Fruit fly (Drosophila melanogaster): ENCODE data around the gene CG34456.

Gene CG34456

DNA sequence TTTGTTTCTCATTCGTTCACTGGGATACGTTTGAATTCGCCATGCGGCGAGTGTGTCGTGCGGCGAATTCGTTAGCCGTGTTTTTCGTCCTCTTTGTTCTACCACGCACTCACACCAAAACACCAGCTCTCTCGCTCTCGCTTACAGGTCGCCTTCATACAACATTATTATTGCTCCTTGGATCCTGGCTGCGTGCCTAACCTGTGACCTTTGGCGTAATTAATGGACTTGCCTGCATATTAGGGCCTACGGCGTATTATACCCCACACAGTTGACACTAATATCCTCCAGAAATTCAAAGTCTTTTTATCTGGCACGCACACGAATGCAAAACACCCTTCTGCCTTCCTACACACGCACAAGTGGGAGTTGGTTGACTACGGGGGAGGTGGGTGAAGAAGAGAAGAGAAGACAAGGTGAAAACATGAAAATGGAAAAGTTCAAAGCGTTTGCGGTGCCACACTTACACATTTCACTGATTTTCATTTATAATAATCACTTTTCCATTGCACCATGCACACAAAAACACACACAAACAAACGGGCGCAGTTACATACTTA lies 48.2 kb downstream of the CG34456 start:
- TF ChIP-seq Dll (optimal IDR thresholded peaks at IDR 0.05), result no peak
- TF ChIP-seq psq (optimal IDR thresholded peaks at IDR 0.05), result no peak
- no peak for TF ChIP-seq usp (GFP tag; optimal IDR thresholded peaks at IDR 0.05)
- no peak for TF ChIP-seq EcR (GFP tag; optimal IDR thresholded peaks at IDR 0.05)
- no peak for TF ChIP-seq pan (optimal IDR thresholded peaks at IDR 0.05)
- no peak for TF ChIP-seq CG8478 (optimal IDR thresholded peaks at IDR 0.05)

dm6 chr3L:9410754-9411423 lies 49.0 kb downstream of the CG34456 start, which contains the start of the genes CG4022 and Cpsf5:
TSS of gene CG4022 (minus strand) at chr3L:9410832.
TSS of gene Cpsf5 (plus strand) at chr3L:9411038.
- TF ChIP-seq EcR (GFP tag; optimal IDR thresholded peaks at IDR 0.05), result no peak
- TF ChIP-seq Dll (optimal IDR thresholded peaks at IDR 0.05), result no peak
- no peak for TF ChIP-seq psq (optimal IDR thresholded peaks at IDR 0.05)
- TF ChIP-seq pan (optimal IDR thresholded peaks at IDR 0.05), result no peak
- TF ChIP-seq CG8478 (optimal IDR thresholded peaks at IDR 0.05), result no peak
- TF ChIP-seq usp (GFP tag; optimal IDR thresholded peaks at IDR 0.05), result no peak

Measured in whole organism.